Fruit fly (Drosophila melanogaster) whole organism, embryonic: ENCODE results near the gene Osi16.

Source experiments
- CG10147 ChIP-seq: fragments of 200-800 bp; sonication (Bioruptor generic); optimal IDR thresholded peaks from 2 replicates; lab custom pipeline; 2019; ENCODE audit warnings: missing biosample characterization, mild to moderate bottlenecking, missing genetic modification characterization, moderate library complexity
- CG10209 ChIP-seq: fragments of 200-800 bp; sonication (Bioruptor generic); optimal IDR thresholded peaks from 3 replicates; lab custom pipeline; 2017; ENCODE audit warnings: missing biosample characterization, mild to moderate bottlenecking, missing genetic modification characterization, missing genetic modification reagents
- CG10321 ChIP-seq: fragments of 200-800 bp; sonication (Bioruptor generic); IDR thresholded peaks from 2 replicates; pipeline ENCODE4 v1.3.6; 2022; ENCODE audit warnings: missing biosample characterization, missing genetic modification characterization
- CG11398 ChIP-seq: fragments of 200-800 bp; sonication (Bioruptor generic); optimal IDR thresholded peaks from 2 replicates; lab custom pipeline; 2016; ENCODE audit warnings: missing biosample characterization, missing genetic modification characterization
- CG11560 ChIP-seq: fragments of 200-800 bp; sonication (Bioruptor generic); IDR thresholded peaks from 3 replicates; pipeline ENCODE4 v1.3.6; 2022; ENCODE audit warnings: missing biosample characterization, missing genetic modification characterization
- CG12744 ChIP-seq: fragments of 200-800 bp; sonication (Bioruptor generic); optimal IDR thresholded peaks from 2 replicates; lab custom pipeline; 2016; ENCODE audit warnings: missing biosample characterization, missing genetic modification characterization
- CG13424 ChIP-seq: fragments of 200-800 bp; sonication (Bioruptor generic); optimal IDR thresholded peaks from 2 replicates; lab custom pipeline; 2019; ENCODE audit warnings: missing biosample characterization, mild to moderate bottlenecking, missing genetic modification characterization, moderate library complexity
- CG14965 ChIP-seq: fragments of 200-800 bp; sonication (Bioruptor generic); optimal IDR thresholded peaks from 2 replicates; lab custom pipeline; 2016; ENCODE audit warnings: missing biosample characterization, missing genetic modification characterization, borderline replicate concordance
- CG15269 ChIP-seq: fragments of 200-800 bp; sonication (Bioruptor generic); optimal IDR thresholded peaks from 2 replicates; lab custom pipeline; 2018; ENCODE audit warnings: missing biosample characterization, mild to moderate bottlenecking, missing genetic modification characterization, moderate library complexity
- CG17568 ChIP-seq: fragments of 200-800 bp; sonication (Bioruptor generic); optimal IDR thresholded peaks from 2 replicates; lab custom pipeline; 2018; ENCODE audit warnings: missing biosample characterization, mild to moderate bottlenecking, missing genetic modification characterization, moderate library complexity
- CG17802 ChIP-seq: fragments of 200-800 bp; sonication (Bioruptor generic); optimal IDR thresholded peaks from 2 replicates; lab custom pipeline; 2018; ENCODE audit warnings: missing biosample characterization, mild to moderate bottlenecking, missing genetic modification characterization, moderate library complexity
- CG2120 ChIP-seq: fragments of 200-800 bp; sonication (Bioruptor generic); optimal IDR thresholded peaks from 3 replicates; lab custom pipeline; 2016; ENCODE audit warnings: missing biosample characterization, missing genetic modification characterization
- CG2202 ChIP-seq: fragments of 200-800 bp; sonication (Bioruptor generic); optimal IDR thresholded peaks from 2 replicates; lab custom pipeline; 2018; ENCODE audit warnings: missing biosample characterization, mild to moderate bottlenecking, missing genetic modification characterization
- CG2889 ChIP-seq: fragments of 200-800 bp; sonication (Bioruptor generic); IDR thresholded peaks from 3 replicates; pipeline ENCODE4 v1.3.6; 2022; ENCODE audit warnings: missing biosample characterization, missing genetic modification characterization
- CG30403 ChIP-seq: fragments of 200-800 bp; sonication (Bioruptor generic); optimal IDR thresholded peaks from 3 replicates; lab custom pipeline; 2016; ENCODE audit warnings: missing biosample characterization, missing genetic modification characterization
- CG32772 ChIP-seq: fragments of 200-800 bp; sonication (Bioruptor generic); IDR thresholded peaks from 2 replicates; pipeline ENCODE4 v1.3.6; 2022; ENCODE audit warnings: missing biosample characterization, missing genetic modification characterization
- CG3281 ChIP-seq: fragments of 200-800 bp; sonication (Bioruptor generic); optimal IDR thresholded peaks from 3 replicates; lab custom pipeline; 2017; ENCODE audit warnings: missing biosample characterization, mild to moderate bottlenecking, missing genetic modification characterization
- CG3407 ChIP-seq: fragments of 200-800 bp; sonication (Bioruptor generic); optimal IDR thresholded peaks from 2 replicates; lab custom pipeline; 2018; ENCODE audit warnings: missing biosample characterization, mild to moderate bottlenecking, missing genetic modification characterization
- CG34422 ChIP-seq: fragments of 200-800 bp; sonication (Bioruptor generic); IDR thresholded peaks from 3 replicates; pipeline ENCODE4 v1.3.6; 2022; ENCODE audit warnings: missing biosample characterization, missing genetic modification characterization
- CG5180 ChIP-seq: fragments of 200-800 bp; sonication (Bioruptor generic); optimal IDR thresholded peaks from 3 replicates; lab custom pipeline; 2017; ENCODE audit warnings: missing biosample characterization, missing genetic modification characterization, mild to moderate bottlenecking, moderate library complexity, missing genetic modification reagents
- CG7987 ChIP-seq: fragments of 200-800 bp; sonication (Bioruptor generic); optimal IDR thresholded peaks from 2 replicates; lab custom pipeline; 2018; ENCODE audit warnings: missing biosample characterization, mild to moderate bottlenecking, missing genetic modification characterization, moderate library complexity
- CG9437 ChIP-seq: fragments of 200-800 bp; sonication (Bioruptor generic); optimal IDR thresholded peaks from 2 replicates; lab custom pipeline; 2018; ENCODE audit warnings: missing biosample characterization, mild to moderate bottlenecking, missing genetic modification characterization
- CG9817 ChIP-seq: fragments of 200-800 bp; sonication (Bioruptor generic); optimal IDR thresholded peaks from 2 replicates; lab custom pipeline; 2018; ENCODE audit warnings: missing biosample characterization, mild to moderate bottlenecking, missing genetic modification characterization, moderate library complexity
- Dll ChIP-seq: fragments of 200-800 bp; sonication (Bioruptor generic); IDR thresholded peaks from 4 replicates; pipeline ENCODE4 v1.3.6; 2022; ENCODE audit warnings: missing biosample characterization, missing genetic modification characterization; ENCODE audit not compliant: partially characterized antibody
- Doc3 ChIP-seq: fragments of 200-800 bp; sonication (Bioruptor generic); IDR thresholded peaks from 3 replicates; pipeline ENCODE4 v1.3.6; 2022; ENCODE audit warnings: missing biosample characterization, missing genetic modification characterization; ENCODE audit not compliant: partially characterized antibody
- Fer1 ChIP-seq: fragments of 200-800 bp; sonication (Bioruptor generic); optimal IDR thresholded peaks from 2 replicates; lab custom pipeline; 2017; ENCODE audit warnings: missing biosample characterization, mild to moderate bottlenecking, missing genetic modification characterization
- HLH4C ChIP-seq: fragments of 200-800 bp; sonication (Bioruptor generic); IDR thresholded peaks from 3 replicates; pipeline ENCODE4 v1.3.6; 2022; ENCODE audit warnings: missing biosample characterization, missing genetic modification characterization; ENCODE audit not compliant: partially characterized antibody
- HLHmδ ChIP-seq: fragments of 200-800 bp; sonication (Bioruptor generic); optimal IDR thresholded peaks from 2 replicates; lab custom pipeline; 2018; ENCODE audit warnings: missing biosample characterization, mild to moderate bottlenecking, missing genetic modification characterization, moderate library complexity
- Hsf ChIP-seq: fragments of 200-800 bp; sonication (Bioruptor generic); optimal IDR thresholded peaks from 3 replicates; lab custom pipeline; 2016; ENCODE audit warnings: missing biosample characterization, missing genetic modification characterization
- Lpt ChIP-seq: fragments of >200 bp; optimal IDR thresholded peaks from 2 replicates; lab custom pipeline; 2018; ENCODE audit warnings: missing biosample characterization, missing genetic modification characterization
- Ravus ChIP-seq: fragments of 200-800 bp; sonication (Bioruptor generic); IDR thresholded peaks from 2 replicates; pipeline ENCODE4 v1.3.6; 2022; ENCODE audit warnings: missing biosample characterization, missing genetic modification characterization
- ase ChIP-seq: fragments of 200-800 bp; sonication (Bioruptor generic); IDR thresholded peaks from 3 replicates; pipeline ENCODE4 v1.3.6; 2022; ENCODE audit warnings: missing biosample characterization, missing genetic modification characterization
- ato ChIP-seq: fragments of 200-800 bp; sonication (Bioruptor generic); IDR thresholded peaks from 2 replicates; pipeline ENCODE4 v1.3.6; 2022; ENCODE audit warnings: missing biosample characterization, missing genetic modification characterization; ENCODE audit not compliant: partially characterized antibody
- bcd ChIP-seq: fragments of 200-800 bp; sonication (Bioruptor generic); optimal IDR thresholded peaks from 2 replicates; lab custom pipeline; 2017; ENCODE audit warnings: missing biosample characterization, mild to moderate bottlenecking, missing genetic modification characterization
- corto ChIP-seq: fragments of 200-800 bp; sonication (Bioruptor generic); optimal IDR thresholded peaks from 2 replicates; lab custom pipeline; 2016; ENCODE audit warnings: missing biosample characterization, mild to moderate bottlenecking, missing genetic modification characterization, moderate library complexity
- crol ChIP-seq: fragments of 200-800 bp; sonication (Bioruptor generic); IDR thresholded peaks from 2 replicates; pipeline ENCODE4 v1.3.6; 2022; ENCODE audit warnings: missing biosample characterization, missing genetic modification characterization
- fd3F ChIP-seq: fragments of 200-800 bp; sonication (Bioruptor generic); optimal IDR thresholded peaks from 2 replicates; lab custom pipeline; 2018; ENCODE audit warnings: missing biosample characterization, mild to moderate bottlenecking, missing genetic modification characterization, moderate library complexity
- gt ChIP-seq: fragments of 200-800 bp; sonication (Bioruptor generic); IDR thresholded peaks from 2 replicates; pipeline ENCODE4 v1.3.6; 2022; ENCODE audit warnings: missing biosample characterization, missing genetic modification characterization
- insv ChIP-seq, 2 experiments: fragments of 200-800 bp; sonication (Bioruptor generic); optimal IDR thresholded peaks; 3 replicates each; lab custom pipeline; 2016 to 2018; ENCODE audit warnings: missing biosample characterization in 2 of 2, missing genetic modification characterization in 2 of 2
- lab ChIP-seq: fragments of 200-800 bp; sonication (Bioruptor generic); optimal IDR thresholded peaks from 3 replicates; lab custom pipeline; 2017; ENCODE audit warnings: missing biosample characterization, missing genetic modification characterization, mild to moderate bottlenecking, moderate library complexity, missing genetic modification reagents
- lola ChIP-seq, 3 experiments: fragments of >200 bp in 2 of 3; fragments of 200-800 bp in 1 of 3; sonication (Bioruptor generic) in 1 of 3; optimal IDR thresholded peaks; 2 replicates each; lab custom pipeline; 2017 to 2019; ENCODE audit warnings: missing biosample characterization in 3 of 3, missing genetic modification characterization in 3 of 3, mild to moderate bottlenecking in 1 of 3, moderate library complexity in 1 of 3
- nerfin-1 ChIP-seq: fragments of 200-800 bp; sonication (Bioruptor generic); optimal IDR thresholded peaks from 3 replicates; lab custom pipeline; 2019; ENCODE audit warnings: missing biosample characterization, mild to moderate bottlenecking, missing genetic modification characterization, moderate library complexity
- pan ChIP-seq, 4 experiments: fragments of >200 bp in 3 of 4; fragments of 200-800 bp in 1 of 4; sonication (Bioruptor generic) in 1 of 4; optimal IDR thresholded peaks in 3 of 4; IDR thresholded peaks in 1 of 4; 2 replicates each; pipeline versions ENCODE4 v1.3.6 to Lab custom; 2017 to 2022; ENCODE audit warnings: missing biosample characterization in 2 of 4, missing genetic modification characterization in 2 of 4, mixed read lengths in 1 of 4
- rib ChIP-seq: fragments of 200-800 bp; sonication (Bioruptor generic); IDR thresholded peaks from 2 replicates; pipeline ENCODE4 v1.3.6; 2022; ENCODE audit warnings: missing biosample characterization, missing genetic modification characterization
- slp2 ChIP-seq: fragments of 200-800 bp; sonication (Bioruptor generic); optimal IDR thresholded peaks from 2 replicates; lab custom pipeline; 2016; ENCODE audit warnings: missing biosample characterization, missing genetic modification characterization
- sna ChIP-seq: fragments of 200-800 bp; sonication (Bioruptor generic); IDR thresholded peaks from 2 replicates; pipeline ENCODE4 v1.3.6; 2022; ENCODE audit warnings: missing biosample characterization, missing genetic modification characterization; ENCODE audit not compliant: partially characterized antibody
- stwl ChIP-seq: fragments of 200-800 bp; sonication (Bioruptor generic); optimal IDR thresholded peaks from 3 replicates; lab custom pipeline; 2018; ENCODE audit warnings: missing biosample characterization, mild to moderate bottlenecking, missing genetic modification characterization, moderate library complexity
- tap ChIP-seq: fragments of 200-800 bp; optimal IDR thresholded peaks from 3 replicates; lab custom pipeline; 2019; ENCODE audit warnings: missing biosample characterization, mild to moderate bottlenecking, missing genetic modification characterization, moderate library complexity
- unpg ChIP-seq: fragments of 200-800 bp; sonication (Bioruptor generic); optimal IDR thresholded peaks from 3 replicates; lab custom pipeline; 2018; ENCODE audit warnings: missing biosample characterization, mild to moderate bottlenecking, missing genetic modification characterization, moderate library complexity

Gene Osi16

dm6 chr3R:6345814-6346213 lies 40.8 kb downstream of the Osi16 start, which contains the start of the genes SmD2 and CG18048 (continued):
- TF ChIP-seq sna, result peak; percentile 72
- TF ChIP-seq rib, result no peak
- TF ChIP-seq HLHmδ (GFP tag; lab: Kevin White, UChicago), result no peak
- peak; percentile 72 for TF ChIP-seq HLH4C (GFP tag; lab: Robert Waterston, UW)
- TF ChIP-seq unpg (GFP tag; lab: Kevin White, UChicago), result no peak
- no peak for TF ChIP-seq CG2889 (GFP tag; lab: Robert Waterston, UW)
- TF ChIP-seq CG11560 (tag; lab: Robert Waterston, UW), result no peak
- TF ChIP-seq CG3407, result no peak
- no peak for TF ChIP-seq crol (GFP tag; lab: Robert Waterston, UW)
- TF ChIP-seq CG34422, result 0 out of 3 replicates have a peak, but pooled peaks have one; percentile 51
- no peak for TF ChIP-seq CG17568 (GFP tag; lab: Kevin White, UChicago)
- no peak for TF ChIP-seq CG5180 (GFP tag; lab: Kevin White, UChicago)
- no peak for TF ChIP-seq CG10321 (GFP tag; lab: Robert Waterston, UW)
- TF ChIP-seq CG12744 (GFP tag; lab: Kevin White, UChicago), result no peak
- TF ChIP-seq ato (GFP tag; lab: Robert Waterston, UW), result no peak
- TF ChIP-seq CG3281 (GFP tag; lab: Kevin White, UChicago), result no peak
- peak; percentile 83 for TF ChIP-seq stwl
- TF ChIP-seq ase, result no peak
- TF ChIP-seq CG15269 (tag; lab: Kevin White, UChicago), result no peak
- TF ChIP-seq Doc3 (GFP tag; lab: Robert Waterston, UW), result peak; percentile 74
- peak; percentile 14 for TF ChIP-seq CG2120 (GFP tag; lab: Kevin White, UChicago)
- no peak for TF ChIP-seq corto (GFP tag; lab: Kevin White, UChicago)
- peak; percentile 15 for TF ChIP-seq CG9817
- TF ChIP-seq slp2, result no peak
- TF ChIP-seq CG9437, result no peak
- TF ChIP-seq Dll, result peak; percentile 85
- TF ChIP-seq CG13424 (tag; lab: Kevin White, UChicago), result peak; percentile 32
- no peak for TF ChIP-seq Hsf (GFP tag; lab: Kevin White, UChicago)
- TF ChIP-seq fd3F (GFP tag; lab: Kevin White, UChicago), result no peak
- no peak for TF ChIP-seq tap (tag; lab: Kevin White, UChicago)
- TF ChIP-seq CG32772, result no peak
- no peak for TF ChIP-seq CG11398
- peak; percentile 9 for TF ChIP-seq Fer1
- no peak for TF ChIP-seq CG14965 (GFP tag; lab: Kevin White, UChicago)
- no peak for TF ChIP-seq CG10147 (GFP tag; lab: Kevin White, UChicago)
- no peak for TF ChIP-seq CG2202 (tag; lab: Kevin White, UChicago)
- no peak for TF ChIP-seq Ravus
- TF ChIP-seq CG7987 (GFP tag; lab: Kevin White, UChicago), result no peak
- TF ChIP-seq Lpt (GFP tag; lab: Kevin White, UChicago), result no peak
- TF ChIP-seq gt (GFP tag; lab: Robert Waterston, UW), result no peak
- TF ChIP-seq lola (GFP tag; optimal IDR thresholded peaks at IDR 0.05; lab: Kevin White, UChicago), result peak in 1 of 3 experiments; percentile 10
- no peak for TF ChIP-seq CG10209 (GFP tag; lab: Kevin White, UChicago)
- peak; percentile 68 for TF ChIP-seq nerfin-1 (tag; lab: Kevin White, UChicago)
- no peak for TF ChIP-seq CG17802 (tag; lab: Kevin White, UChicago)
- TF ChIP-seq insv (GFP tag; optimal IDR thresholded peaks at IDR 0.05; lab: Kevin White, UChicago), result no peak
- TF ChIP-seq lab (GFP tag; lab: Kevin White, UChicago), result no peak
- TF ChIP-seq bcd (GFP tag; lab: Kevin White, UChicago), result peak; percentile 12
- no peak for TF ChIP-seq pan (optimal IDR thresholded peaks at IDR 0.05; lab: Kevin White, UChicago)
- TF ChIP-seq pan (GFP tag; optimal IDR thresholded peaks at IDR 0.05 in 1 of 2, IDR thresholded peaks at IDR 0.05 in 1 of 2), result no peak
- peak; percentile 24 for TF ChIP-seq CG30403 (GFP tag; lab: Kevin White, UChicago)
